Worm (Caenorhabditis elegans): ENCODE measurements around the gene D2024.5.

The D2024.5 gene

DNA sequence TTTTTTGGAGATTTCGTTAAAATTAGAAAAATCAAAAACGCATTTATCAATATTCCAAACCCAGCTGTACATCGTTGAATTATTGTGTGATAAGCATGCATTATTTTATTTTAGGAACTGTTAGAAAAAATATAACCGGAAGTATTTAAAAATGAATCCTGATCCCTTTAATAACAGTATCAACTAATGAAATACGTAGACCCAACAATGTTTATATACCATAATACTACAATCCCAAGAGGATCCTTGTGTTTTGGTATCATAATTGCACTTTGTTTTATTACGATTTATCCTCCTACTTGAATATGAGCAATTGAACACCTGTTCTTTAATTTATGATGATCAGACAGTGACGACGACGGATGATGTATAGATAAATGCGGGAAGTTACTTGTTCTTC is 41.4 kb downstream of the D2024.5 start, which contains the start of gene str-249:
TSS of gene str-249 (minus strand) at position 101 of the 400 bp plus-strand sequence.
- no peak for TF ChIP-seq hlh-1 (tag; optimal IDR thresholded peaks at IDR 0.05)
- TF ChIP-seq lin-32 (GFP tag; optimal IDR thresholded peaks at IDR 0.05) = no peak
- TF ChIP-seq ceh-39 (tag; optimal IDR thresholded peaks at IDR 0.05) = no peak
- TF ChIP-seq nhr-12 (tag; optimal IDR thresholded peaks at IDR 0.05) = no peak
- no peak for TF ChIP-seq bed-3 (GFP tag; optimal IDR thresholded peaks at IDR 0.05)
- no peak for TF ChIP-seq nhr-28 (tag; optimal IDR thresholded peaks at IDR 0.05)
- TF ChIP-seq ceh-43 (GFP tag; optimal IDR thresholded peaks at IDR 0.05) = no peak
- no peak for TF ChIP-seq unc-62 (GFP tag; optimal IDR thresholded peaks at IDR 0.05)
- no peak for TF ChIP-seq pha-4 (tag; optimal IDR thresholded peaks at IDR 0.05)
- no peak for TF ChIP-seq sptf-1 (tag; optimal IDR thresholded peaks at IDR 0.05)

DNA sequence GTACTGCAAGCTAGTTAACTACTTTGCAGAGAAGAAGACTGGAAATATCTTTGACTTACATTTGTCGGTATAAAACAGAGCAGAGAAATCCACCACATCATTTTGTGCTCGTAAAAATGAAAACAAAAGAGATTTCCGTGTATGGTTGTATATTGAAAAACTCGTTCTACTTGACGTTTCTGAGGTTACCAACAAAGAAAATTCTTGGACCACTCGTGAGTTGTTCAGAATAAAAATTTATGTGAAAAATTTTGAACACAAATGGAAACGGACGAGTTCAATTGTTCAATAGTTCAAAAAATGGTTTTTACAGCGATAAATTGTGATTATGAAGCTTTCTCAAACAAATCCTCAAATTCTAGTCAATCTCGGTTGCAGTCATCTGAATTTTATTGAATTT is 43.5 kb downstream of the D2024.5 start, which contains the start of gene clec-179:
TSS of gene clec-179 (minus strand) at position 101 of the 400 bp plus-strand sequence.
- TF ChIP-seq lin-32 (GFP tag; optimal IDR thresholded peaks at IDR 0.05) (no peak), nhr-28 (tag; optimal IDR thresholded peaks at IDR 0.05) (no peak), ceh-83 (GFP tag; optimal IDR thresholded peaks at IDR 0.05) (no peak)

DNA sequence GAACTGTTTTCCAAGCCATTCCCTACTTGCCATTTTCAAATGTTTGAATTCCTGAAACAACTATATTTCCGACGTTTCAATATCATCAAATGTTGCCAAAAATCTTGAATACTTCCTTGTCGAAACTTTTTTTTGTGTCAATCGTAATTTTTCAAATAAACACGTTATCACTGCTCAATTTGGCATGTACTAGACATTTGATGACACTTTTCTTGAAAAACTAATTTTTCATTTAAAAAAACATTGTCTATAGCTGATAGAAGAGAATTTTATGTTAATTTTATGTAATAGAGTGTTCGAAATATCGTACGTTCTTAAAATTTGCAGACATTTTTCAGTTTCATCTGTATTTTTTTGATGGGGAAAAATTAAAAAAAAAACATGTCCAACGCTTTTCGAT is 45.3 kb downstream of the D2024.5 start:
- TF ChIP-seq ceh-83 (GFP tag; optimal IDR thresholded peaks at IDR 0.05) = no peak
- TF ChIP-seq ham-2 (GFP tag; optimal IDR thresholded peaks at IDR 0.05) = no peak
- TF ChIP-seq nhr-76 (tag; optimal IDR thresholded peaks at IDR 0.05) = no peak
- TF ChIP-seq lin-13 (tag; optimal IDR thresholded peaks at IDR 0.05) = no peak
- no peak for TF ChIP-seq unc-39 (tag; optimal IDR thresholded peaks at IDR 0.05)
- no peak for TF ChIP-seq ceh-39 (tag; optimal IDR thresholded peaks at IDR 0.05)
- no peak for TF ChIP-seq M03D4.4 (tag; optimal IDR thresholded peaks at IDR 0.05)
- TF ChIP-seq ces-1 (GFP tag; optimal IDR thresholded peaks at IDR 0.05) = no peak
- TF ChIP-seq mab-5 (tag; optimal IDR thresholded peaks at IDR 0.05) = no peak
- TF ChIP-seq elt-1 (tag; optimal IDR thresholded peaks at IDR 0.05; ENCODE audit: borderline replicate concordance, insufficient read depth) = no peak
- no peak for TF ChIP-seq blmp-1 (tag; optimal IDR thresholded peaks at IDR 0.05)
- no peak for TF ChIP-seq cnd-1 (tag; optimal IDR thresholded peaks at IDR 0.05)
- no peak for TF ChIP-seq unc-120 (tag; optimal IDR thresholded peaks at IDR 0.05; ENCODE audit: poor library complexity, severe bottlenecking)
- TF ChIP-seq nhr-28 (tag; optimal IDR thresholded peaks at IDR 0.05) = no peak
- no peak for TF ChIP-seq hlh-1 (tag; optimal IDR thresholded peaks at IDR 0.05)
- no peak for TF ChIP-seq unc-62 (GFP tag; optimal IDR thresholded peaks at IDR 0.05)
- no peak for TF ChIP-seq pha-4 (tag; optimal IDR thresholded peaks at IDR 0.05)

DNA sequence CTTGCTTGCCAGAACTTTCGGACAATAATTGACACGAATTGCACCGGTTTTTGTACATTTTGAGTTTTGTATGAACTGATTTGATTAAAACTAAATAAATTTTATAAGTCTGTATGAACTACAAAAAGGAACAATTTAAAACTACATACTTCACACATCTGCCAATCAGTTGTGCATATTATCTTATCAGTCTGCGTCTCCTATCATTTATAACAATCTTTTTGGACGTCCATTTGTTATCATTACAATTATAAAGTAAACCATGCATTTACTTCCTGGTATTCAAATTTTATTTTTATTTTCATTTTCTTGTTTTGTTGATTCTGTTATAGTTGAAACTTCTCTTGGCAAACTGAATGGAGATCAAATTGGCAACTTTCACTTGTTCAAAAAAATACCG is 47.8 kb downstream of the D2024.5 start, which contains the start of gene cest-10:
TSS of gene cest-10 (plus strand) at position 254 of the 400 bp plus-strand sequence.
- TF ChIP-seq unc-120 (tag; optimal IDR thresholded peaks at IDR 0.05; ENCODE audit: poor library complexity, severe bottlenecking) (no peak), nhr-12 (tag; optimal IDR thresholded peaks at IDR 0.05) (no peak), lin-13 (tag; optimal IDR thresholded peaks at IDR 0.05) (no peak), ces-1 (GFP tag; optimal IDR thresholded peaks at IDR 0.05) (no peak), lsy-2 (tag; optimal IDR thresholded peaks at IDR 0.05) (no peak), hlh-1 (tag; optimal IDR thresholded peaks at IDR 0.05) (no peak), tbx-8 (GFP tag; optimal IDR thresholded peaks at IDR 0.05) (no peak), mep-1 (tag; optimal IDR thresholded peaks at IDR 0.05) (no peak), drap-1 (GFP tag; optimal IDR thresholded peaks at IDR 0.05) (no peak), bed-3 (GFP tag; optimal IDR thresholded peaks at IDR 0.05) (no peak)

DNA sequence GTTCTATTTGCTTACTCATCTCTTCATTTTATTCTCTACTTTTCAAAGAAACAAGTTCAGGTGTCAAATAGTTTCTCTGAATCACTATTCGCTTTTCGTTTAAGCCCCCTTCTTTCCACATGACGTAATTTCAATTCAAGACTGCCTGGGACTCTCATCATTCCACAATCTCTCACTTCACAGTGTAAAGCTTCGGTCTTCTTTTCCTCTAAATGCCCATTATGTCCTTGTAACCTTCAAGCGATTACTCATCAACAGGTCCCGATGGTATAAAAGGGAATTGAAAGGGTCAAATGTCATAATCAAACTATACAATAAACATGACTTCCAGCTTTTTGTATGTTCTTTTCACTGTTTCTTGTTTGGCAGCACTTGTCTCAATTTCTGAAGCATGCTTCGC is 49.2 kb downstream of the D2024.5 start, which contains the start of gene C42D4.3:
TSS of gene C42D4.3 (plus strand) at position 298 of the 400 bp plus-strand sequence.
- no peak for TF ChIP-seq ces-1 (GFP tag; optimal IDR thresholded peaks at IDR 0.05)
- TF ChIP-seq ceh-43 (GFP tag; optimal IDR thresholded peaks at IDR 0.05) = no peak
- no peak for TF ChIP-seq ceh-83 (GFP tag; optimal IDR thresholded peaks at IDR 0.05)
- TF ChIP-seq sptf-1 (tag; optimal IDR thresholded peaks at IDR 0.05) = no peak

All from whole organism, mixed stage, embryonic.